Worm (Caenorhabditis elegans) whole organism, midembryonic: Measurements from ENCODE around the gene F10D2.16.

Source experiments
- T22C8.4 ChIP-seq: fragments of 200-800 bp; sonication (Bioruptor generic); IDR thresholded peaks from 2 replicates; pipeline ENCODE4 v1.3.6; 2022; ENCODE audit warnings: missing genetic modification characterization, missing compliant biosample characterization
- cog-1 ChIP-seq: sonication (generic microtip); optimal IDR thresholded peaks from 2 replicates; lab custom pipeline; 2016; ENCODE audit warnings: missing genetic modification characterization, missing compliant biosample characterization
- flt-1 ChIP-seq: fragments of 200-800 bp; sonication (Bioruptor generic); IDR thresholded peaks from 2 replicates; pipeline ENCODE4 v1.3.6; 2022; ENCODE audit warnings: missing genetic modification characterization, missing compliant biosample characterization
- klf-2 ChIP-seq: fragments of 200-800 bp; sonication (Bioruptor generic); conservative IDR thresholded peaks from 2 replicates; pipeline ENCODE4 v1.3.6; 2022; ENCODE audit warnings: missing genetic modification reagents, missing genetic modification characterization, missing compliant biosample characterization
- med-1 ChIP-seq: sonication (generic microtip); optimal IDR thresholded peaks from 2 replicates; lab custom pipeline; 2017; ENCODE audit warnings: missing genetic modification characterization, mild to moderate bottlenecking, missing compliant biosample characterization, antibody characterized with exemption, missing genetic modification reagents; ENCODE audit not compliant: insufficient read depth
- ref-1 ChIP-seq: fragments of 200-800 bp; sonication (Bioruptor generic); conservative IDR thresholded peaks from 2 replicates; pipeline ENCODE4 v1.3.6; 2022; ENCODE audit warnings: missing genetic modification reagents, missing genetic modification characterization, missing compliant biosample characterization
- tab-1 ChIP-seq: fragments of 200-800 bp; sonication (Bioruptor generic); IDR thresholded peaks from 2 replicates; pipeline ENCODE4 v1.3.6; 2022; ENCODE audit warnings: missing genetic modification characterization, missing compliant biosample characterization
- ztf-23 ChIP-seq: fragments of 200-800 bp; sonication (Bioruptor generic); IDR thresholded peaks from 2 replicates; pipeline ENCODE4 v1.3.6; 2022; ENCODE audit warnings: missing genetic modification reagents, missing genetic modification characterization, missing compliant biosample characterization
- ztf-29 ChIP-seq: fragments of 200-800 bp; sonication (Bioruptor generic); IDR thresholded peaks from 2 replicates; pipeline ENCODE4 v1.3.6; 2022; ENCODE audit warnings: missing genetic modification reagents, missing genetic modification characterization, missing compliant biosample characterization

F10D2.16 gene

DNA sequence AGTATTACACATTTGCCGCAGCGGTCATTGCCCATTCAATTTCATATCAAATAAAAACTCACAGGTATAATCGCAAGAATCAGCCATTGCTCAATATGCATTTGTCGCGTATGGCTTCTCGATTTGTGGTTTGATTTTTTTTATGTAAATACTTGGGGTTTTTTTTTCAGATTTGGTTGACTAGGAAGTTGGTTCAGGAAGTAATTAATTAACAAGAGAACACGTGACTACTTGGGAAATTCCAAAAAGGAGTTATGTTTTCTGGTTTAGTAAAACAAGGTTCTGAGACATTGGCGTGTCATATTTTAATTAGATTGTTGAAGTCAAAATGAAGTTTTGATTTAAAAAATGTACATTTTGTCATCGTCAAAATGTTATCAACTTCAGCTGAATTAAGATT is 3.1 kb upstream of the F10D2.16 start, which contains the start of gene srx-36:
Gene srx-36, minus strand, starts transcription at position 101 of the 400 bp plus-strand sequence.
- no peak for TF ChIP-seq ztf-29 (GFP tag; lab: Robert Waterston, UW)
- no peak for TF ChIP-seq ref-1
- TF ChIP-seq T22C8.4 (GFP tag; lab: Robert Waterston, UW), result no peak
- TF ChIP-seq klf-2 (GFP tag; lab: Robert Waterston, UW), result no peak
- no peak for TF ChIP-seq med-1 (GFP tag; lab: Kevin White, UChicago)

DNA sequence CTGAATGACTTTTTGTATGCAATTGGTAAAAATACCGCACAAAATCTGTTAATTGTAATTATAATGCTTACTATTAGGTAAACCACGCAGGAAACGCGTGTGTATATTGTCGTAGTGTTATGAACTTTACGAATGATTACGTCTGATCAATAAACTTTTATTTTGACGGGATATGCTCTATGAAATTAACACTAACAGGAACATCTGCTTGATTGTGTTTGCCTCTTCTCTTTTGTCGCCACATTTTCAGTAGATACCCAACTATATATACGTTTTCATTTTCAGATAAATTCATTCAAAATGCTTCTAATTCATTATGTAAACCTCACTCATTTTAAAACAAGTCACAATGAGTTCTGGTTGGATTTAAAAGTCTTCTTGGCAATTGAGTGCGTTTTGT is 1.8 kb upstream of the F10D2.16 start, which contains the start of gene sre-10:
Gene sre-10, plus strand, starts transcription at position 301 of the 400 bp plus-strand sequence.
- no peak for TF ChIP-seq T22C8.4 (GFP tag; lab: Robert Waterston, UW)
- TF ChIP-seq ref-1, result no peak
- no peak for TF ChIP-seq klf-2 (GFP tag; lab: Robert Waterston, UW)
- TF ChIP-seq tab-1 (GFP tag; lab: Robert Waterston, UW), result no peak
- no peak for TF ChIP-seq ztf-23 (GFP tag; lab: Robert Waterston, UW)
- TF ChIP-seq flt-1 (GFP tag; lab: Robert Waterston, UW), result no peak
- TF ChIP-seq med-1 (GFP tag; lab: Kevin White, UChicago), result no peak
- TF ChIP-seq ztf-29 (GFP tag; lab: Robert Waterston, UW), result no peak
- no peak for TF ChIP-seq cog-1

DNA sequence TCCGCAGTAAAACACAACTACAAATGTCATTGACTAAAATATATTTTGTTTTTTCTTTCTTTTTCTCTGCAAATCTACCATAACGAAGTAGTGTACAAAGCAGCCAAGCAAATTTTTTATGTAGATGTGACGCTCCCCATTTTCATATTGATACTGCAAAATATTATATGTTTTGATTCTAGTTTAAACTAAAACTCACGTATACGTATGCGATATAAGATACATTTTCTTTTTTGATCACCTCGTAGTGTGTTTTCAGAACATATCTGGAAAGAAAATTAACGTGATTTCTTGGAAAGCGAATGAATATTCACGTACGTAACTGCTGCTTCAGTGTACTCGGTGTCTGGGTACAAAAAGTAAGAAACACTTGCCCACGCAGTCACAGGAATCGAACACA is 2.8 kb downstream of the F10D2.16 start:
- TF ChIP-seq T22C8.4 (GFP tag; lab: Robert Waterston, UW) (no peak), cog-1 (no peak), klf-2 (GFP tag; lab: Robert Waterston, UW) (no peak), ztf-29 (GFP tag; lab: Robert Waterston, UW) (no peak), flt-1 (GFP tag; lab: Robert Waterston, UW) (no peak), tab-1 (GFP tag; lab: Robert Waterston, UW) (no peak), ztf-23 (GFP tag; lab: Robert Waterston, UW) (no peak), med-1 (GFP tag; lab: Kevin White, UChicago) (no peak), ref-1 (no peak)

DNA sequence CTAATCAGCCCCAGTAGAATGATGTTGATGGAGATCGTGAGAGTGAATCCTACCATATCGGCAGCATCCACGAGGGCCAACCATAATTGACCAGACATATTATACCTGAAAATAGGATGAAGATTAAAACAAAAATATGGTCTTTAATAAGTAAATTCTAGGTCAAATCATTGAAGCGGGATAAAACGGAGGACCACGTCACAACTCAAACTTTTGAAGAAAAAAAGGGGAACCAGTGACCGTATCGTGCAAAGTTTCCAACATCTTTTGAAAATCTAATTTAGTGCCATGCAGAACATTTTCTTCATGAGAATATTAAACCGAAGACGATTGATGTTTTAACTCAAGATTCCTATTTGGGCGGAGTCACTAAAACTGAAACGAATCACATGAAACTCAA is 4.3 kb downstream of the F10D2.16 start, which contains the start of gene str-112:
Gene str-112, minus strand, starts transcription at position 101 of the 400 bp plus-strand sequence.
- TF ChIP-seq ref-1 (no peak), ztf-23 (GFP tag; lab: Robert Waterston, UW) (no peak), flt-1 (GFP tag; lab: Robert Waterston, UW) (no peak), T22C8.4 (GFP tag; lab: Robert Waterston, UW) (no peak), tab-1 (GFP tag; lab: Robert Waterston, UW) (no peak), cog-1 (no peak), med-1 (GFP tag; lab: Kevin White, UChicago) (no peak), ztf-29 (GFP tag; lab: Robert Waterston, UW) (no peak)

DNA sequence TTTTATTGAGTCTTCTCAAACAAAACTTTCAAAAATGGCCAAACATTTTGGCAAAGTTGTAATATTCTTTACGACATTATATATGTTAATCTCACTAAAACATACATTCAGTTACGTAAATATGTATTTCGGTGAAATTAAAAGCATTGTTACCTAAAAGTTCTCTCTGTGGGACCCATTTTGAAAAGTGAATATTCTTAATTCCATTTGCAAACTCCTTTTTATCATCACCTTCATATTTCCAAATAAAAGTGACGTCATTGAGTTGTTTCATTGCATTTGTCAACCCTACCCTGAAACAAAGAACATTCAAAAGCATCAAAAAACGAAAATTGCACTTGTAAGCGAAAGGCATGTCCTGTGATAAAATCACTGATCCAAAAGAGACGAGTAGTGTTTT is 6.3 kb downstream of the F10D2.16 start:
- no peak for TF ChIP-seq T22C8.4 (GFP tag; lab: Robert Waterston, UW)
- no peak for TF ChIP-seq flt-1 (GFP tag; lab: Robert Waterston, UW)
- no peak for TF ChIP-seq med-1 (GFP tag; lab: Kevin White, UChicago)
- no peak for TF ChIP-seq cog-1

DNA sequence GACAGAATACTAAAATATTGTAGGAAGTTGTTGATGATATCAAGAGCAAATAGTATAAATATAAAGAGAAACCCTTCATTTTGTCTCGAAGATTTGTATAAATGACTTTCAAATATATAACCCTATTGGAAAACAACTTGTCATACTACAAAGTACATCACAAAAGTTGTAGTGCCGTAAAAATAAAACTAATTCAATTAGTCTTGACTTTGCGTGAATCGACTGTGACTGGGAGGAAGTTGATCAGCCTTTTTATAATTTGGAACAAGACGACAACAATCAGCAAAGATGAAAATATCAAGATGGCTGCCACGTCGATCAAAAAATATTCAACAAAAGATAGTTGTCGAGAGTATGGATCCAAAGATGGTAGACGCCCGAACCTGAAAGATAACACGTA is 7.8 kb downstream of the F10D2.16 start, which contains the start of gene ugt-40:
Gene ugt-40, minus strand, starts transcription at position 101 of the 400 bp plus-strand sequence.
- no peak for TF ChIP-seq cog-1
- no peak for TF ChIP-seq ref-1

DNA sequence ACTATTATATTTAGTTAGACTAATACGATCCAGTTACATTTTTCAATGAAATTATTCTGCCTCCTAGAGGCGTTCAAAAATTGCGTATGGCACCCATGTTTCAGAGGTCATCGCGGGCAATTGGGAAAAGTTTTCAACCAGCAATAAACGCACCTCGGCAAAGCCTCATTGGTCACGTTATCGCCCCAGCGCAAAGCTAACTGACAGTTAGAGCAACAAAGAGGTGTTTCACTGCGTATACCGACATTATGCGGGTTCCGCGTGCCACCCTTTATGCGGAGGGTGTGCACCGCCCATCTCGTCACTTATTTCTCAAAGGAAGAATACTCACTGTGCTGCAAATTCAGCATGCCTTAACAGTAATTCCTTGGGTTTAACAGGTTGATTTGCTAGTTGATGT is 8.6 kb downstream of the F10D2.16 start:
- TF ChIP-seq cog-1 (no peak), flt-1 (GFP tag; lab: Robert Waterston, UW) (no peak), tab-1 (GFP tag; lab: Robert Waterston, UW) (no peak), ref-1 (no peak), klf-2 (GFP tag; lab: Robert Waterston, UW) (no peak), ztf-29 (GFP tag; lab: Robert Waterston, UW) (no peak), T22C8.4 (GFP tag; lab: Robert Waterston, UW) (no peak), ztf-23 (GFP tag; lab: Robert Waterston, UW) (no peak), med-1 (GFP tag; lab: Kevin White, UChicago) (no peak)

DNA sequence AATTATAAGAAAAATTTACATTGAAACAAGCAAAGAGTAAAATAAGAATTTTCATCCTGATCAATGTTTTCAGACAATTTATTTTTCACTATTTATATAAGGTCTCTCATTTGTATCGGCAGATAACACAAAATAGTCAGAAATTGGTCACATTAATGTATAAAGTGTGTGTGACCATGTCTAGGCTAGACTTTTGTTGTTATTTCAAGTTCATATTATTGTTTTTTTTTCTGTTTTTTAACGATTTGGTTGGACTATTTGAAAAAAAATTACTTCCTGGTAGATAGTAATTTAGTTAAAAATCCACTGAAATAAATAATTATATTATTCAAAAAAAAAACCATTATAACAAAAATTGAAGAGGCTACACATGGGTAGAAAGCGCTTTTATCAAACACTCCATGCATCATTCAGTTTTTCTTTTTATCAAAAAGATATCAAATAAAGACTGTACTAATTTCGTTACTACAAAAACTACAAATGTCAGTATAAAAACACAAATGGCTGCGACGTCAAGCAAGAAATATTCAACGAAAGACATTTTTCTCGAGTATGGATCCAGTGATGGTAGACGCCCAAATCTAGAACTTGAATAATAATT is 11.3 kb downstream of the F10D2.16 start, which contains the start of gene ugt-37:
Gene ugt-37, minus strand, starts transcription at position 69 of the 601 bp plus-strand sequence.
- TF ChIP-seq klf-2 (GFP tag; lab: Robert Waterston, UW) (no peak), flt-1 (GFP tag; lab: Robert Waterston, UW) (no peak)

DNA sequence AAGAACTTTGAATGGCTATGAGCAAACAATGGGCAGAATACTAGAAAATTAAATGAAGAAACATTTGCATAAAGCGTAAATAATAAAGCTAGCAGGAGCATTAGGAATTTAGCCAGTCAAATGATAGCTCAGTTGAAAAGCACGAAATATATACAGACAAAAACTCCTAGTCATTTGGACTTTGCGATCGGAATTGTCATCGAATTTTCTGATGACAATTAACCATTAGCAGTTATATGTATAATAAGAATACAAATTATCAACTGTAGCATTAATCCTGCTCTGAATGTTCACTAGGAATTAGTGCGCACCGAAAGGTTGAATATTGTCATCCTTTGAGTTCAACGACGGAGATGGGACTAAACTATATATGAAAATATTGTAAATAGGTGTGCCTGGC is 13.3 kb downstream of the F10D2.16 start, which contains the start of gene ugt-38:
Gene ugt-38, minus strand, starts transcription at position 101 of the 400 bp plus-strand sequence.
- TF ChIP-seq klf-2 (GFP tag; lab: Robert Waterston, UW), result no peak
- TF ChIP-seq ref-1, result no peak

DNA sequence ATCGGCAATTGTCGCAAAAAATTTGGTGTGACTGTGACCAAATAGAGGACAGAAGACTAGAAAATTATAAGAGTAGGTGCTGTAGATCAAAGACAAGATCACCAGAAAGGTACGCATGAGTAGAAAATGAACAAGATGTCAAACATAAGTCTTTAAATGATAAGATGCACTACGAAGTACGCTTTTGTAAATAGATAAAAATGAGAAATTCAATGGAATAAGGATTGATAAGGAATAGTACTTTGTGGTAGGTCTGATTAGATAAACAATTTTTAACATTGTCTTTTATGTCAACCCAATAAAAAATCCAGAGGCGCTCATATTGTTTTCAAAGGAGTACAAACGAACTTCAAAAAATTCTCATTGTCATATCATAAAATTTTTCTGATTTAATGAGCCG is 16.5 kb downstream of the F10D2.16 start, which contains the start of gene F10D2.8:
Gene F10D2.8, minus strand, starts transcription at position 145 of the 400 bp plus-strand sequence.
- TF ChIP-seq flt-1 (GFP tag; lab: Robert Waterston, UW) (no peak), tab-1 (GFP tag; lab: Robert Waterston, UW) (no peak), ref-1 (no peak), ztf-29 (GFP tag; lab: Robert Waterston, UW) (no peak), ztf-23 (GFP tag; lab: Robert Waterston, UW) (no peak), klf-2 (GFP tag; lab: Robert Waterston, UW) (no peak), T22C8.4 (GFP tag; lab: Robert Waterston, UW) (no peak), med-1 (GFP tag; lab: Kevin White, UChicago) (no peak), cog-1 (no peak)
